Fruit fly (Drosophila melanogaster) whole organism, prepupa: ENCODE measurements around the gene SdicB.

Experiments used
- Blimp-1 ChIP-seq: fragments of 200-800 bp; sonication (Bioruptor generic); optimal IDR thresholded peaks from 3 replicates; lab custom pipeline; 2017; ENCODE audit warnings: missing biosample characterization, missing genetic modification characterization, mild to moderate bottlenecking, moderate library complexity, missing genetic modification reagents
- CG10631 ChIP-seq: fragments of 200-800 bp; sonication (Bioruptor generic); optimal IDR thresholded peaks from 2 replicates; lab custom pipeline; 2016; ENCODE audit warnings: missing biosample characterization, missing genetic modification characterization
- CG10669 ChIP-seq: fragments of 200-800 bp; sonication (Bioruptor generic); optimal IDR thresholded peaks from 3 replicates; lab custom pipeline; 2018; ENCODE audit warnings: missing biosample characterization, mild to moderate bottlenecking, missing genetic modification characterization, moderate library complexity
- CG15336 ChIP-seq: fragments of 200-800 bp; sonication (Bioruptor generic); IDR thresholded peaks from 2 replicates; pipeline ENCODE4 v1.3.6; 2022; ENCODE audit warnings: missing biosample characterization, missing genetic modification characterization
- CG1621 ChIP-seq: fragments of 200-800 bp; sonication (Bioruptor generic); optimal IDR thresholded peaks from 3 replicates; lab custom pipeline; 2018; ENCODE audit warnings: missing biosample characterization, mild to moderate bottlenecking, missing genetic modification characterization
- CG3032 ChIP-seq: fragments of 200-800 bp; optimal IDR thresholded peaks from 2 replicates; lab custom pipeline; 2019; ENCODE audit warnings: missing biosample characterization, mild to moderate bottlenecking, missing genetic modification characterization, moderate library complexity
- CG31627 ChIP-seq: fragments of 200-800 bp; sonication (Bioruptor generic); optimal IDR thresholded peaks from 3 replicates; lab custom pipeline; 2016; ENCODE audit warnings: missing biosample characterization, missing genetic modification characterization
- CG32006 ChIP-seq: fragments of 200-800 bp; sonication (Bioruptor generic); optimal IDR thresholded peaks from 3 replicates; lab custom pipeline; 2017; ENCODE audit warnings: missing biosample characterization, mild to moderate bottlenecking, missing genetic modification characterization
- CG4318 ChIP-seq: fragments of 200-800 bp; sonication (Bioruptor generic); optimal IDR thresholded peaks from 3 replicates; lab custom pipeline; 2017; ENCODE audit warnings: missing biosample characterization, mild to moderate bottlenecking, missing genetic modification characterization
- CG6276 ChIP-seq: fragments of 200-800 bp; sonication (Bioruptor generic); optimal IDR thresholded peaks from 2 replicates; lab custom pipeline; 2017; ENCODE audit warnings: missing biosample characterization, mild to moderate bottlenecking, missing genetic modification characterization
- CG6792 ChIP-seq: fragments of 200-800 bp; sonication (Bioruptor generic); optimal IDR thresholded peaks from 3 replicates; lab custom pipeline; 2016; ENCODE audit warnings: missing biosample characterization, missing genetic modification characterization
- CG6854 ChIP-seq: fragments of 200-800 bp; sonication (Bioruptor generic); optimal IDR thresholded peaks from 2 replicates; lab custom pipeline; 2017; ENCODE audit warnings: missing biosample characterization, mild to moderate bottlenecking, missing genetic modification characterization
- CG8119 ChIP-seq: fragments of 200-800 bp; sonication (Bioruptor generic); IDR thresholded peaks from 3 replicates; pipeline ENCODE4 v1.3.6; 2022; ENCODE audit warnings: missing biosample characterization, missing genetic modification characterization
- CG9139 ChIP-seq: fragments of 200-800 bp; sonication (Bioruptor generic); optimal IDR thresholded peaks from 3 replicates; lab custom pipeline; 2017; ENCODE audit warnings: missing biosample characterization, mild to moderate bottlenecking, missing genetic modification characterization
- Eip78C ChIP-seq: fragments of 200-800 bp; sonication (Bioruptor generic); peaks from one replicate; lab custom pipeline; 2016; ENCODE audit warnings: missing biosample characterization, missing genetic modification characterization
- Eip93F ChIP-seq: fragments of 200-800 bp; sonication (Bioruptor generic); optimal IDR thresholded peaks from 2 replicates; lab custom pipeline; 2016; ENCODE audit warnings: missing biosample characterization, mild to moderate bottlenecking, missing genetic modification characterization
- Ets96B ChIP-seq: fragments of 200-800 bp; optimal IDR thresholded peaks from 2 replicates; lab custom pipeline; 2019; ENCODE audit warnings: missing biosample characterization, mild to moderate bottlenecking, missing genetic modification characterization, moderate library complexity
- Gug ChIP-seq: fragments of 200-800 bp; sonication (Bioruptor generic); IDR thresholded peaks from 2 replicates; pipeline ENCODE4 v1.3.6; 2022; ENCODE audit warnings: missing biosample characterization, missing genetic modification characterization
- Hr38 ChIP-seq: sonication (Bioruptor generic); optimal IDR thresholded peaks from 2 replicates; lab custom pipeline; 2016; ENCODE audit warnings: missing biosample characterization, missing genetic modification characterization
- Hr39 ChIP-seq: fragments of 200-800 bp; sonication (Bioruptor generic); optimal IDR thresholded peaks from 2 replicates; lab custom pipeline; 2016; ENCODE audit warnings: missing biosample characterization, missing genetic modification characterization
- Hr4 ChIP-seq: fragments of 200-800 bp; sonication (Bioruptor generic); optimal IDR thresholded peaks from 3 replicates; lab custom pipeline; 2016; ENCODE audit warnings: missing biosample characterization, missing genetic modification characterization
- Lpt ChIP-seq: fragments of 200-800 bp; sonication (Bioruptor generic); optimal IDR thresholded peaks from 3 replicates; lab custom pipeline; 2016; ENCODE audit warnings: missing biosample characterization, missing genetic modification characterization
- Met ChIP-seq: fragments of 200-800 bp; sonication (Bioruptor generic); optimal IDR thresholded peaks from 3 replicates; lab custom pipeline; 2016; ENCODE audit warnings: missing biosample characterization, missing genetic modification characterization
- OdsH ChIP-seq: fragments of 200-800 bp; sonication (Bioruptor generic); optimal IDR thresholded peaks from 3 replicates; lab custom pipeline; 2016; ENCODE audit warnings: missing biosample characterization, missing genetic modification characterization
- Sox14 ChIP-seq: fragments of 200-800 bp; sonication (Bioruptor generic); optimal IDR thresholded peaks from 3 replicates; lab custom pipeline; 2016; ENCODE audit warnings: missing biosample characterization, missing genetic modification characterization
- achi ChIP-seq: fragments of 200-800 bp; sonication (Bioruptor generic); optimal IDR thresholded peaks from 3 replicates; lab custom pipeline; 2016; ENCODE audit warnings: missing biosample characterization, missing genetic modification characterization
- cyc ChIP-seq: fragments of 200-800 bp; sonication (Bioruptor generic); optimal IDR thresholded peaks from 3 replicates; lab custom pipeline; 2016; ENCODE audit warnings: missing biosample characterization, missing genetic modification characterization
- dac ChIP-seq: fragments of 200-800 bp; sonication (Bioruptor generic); optimal IDR thresholded peaks from 2 replicates; lab custom pipeline; 2017; ENCODE audit warnings: missing biosample characterization, mild to moderate bottlenecking, missing genetic modification characterization
- dsx ChIP-seq: fragments of 200-800 bp; optimal IDR thresholded peaks from 3 replicates; lab custom pipeline; 2019; ENCODE audit warnings: missing biosample characterization, mild to moderate bottlenecking, missing genetic modification characterization, moderate library complexity; ENCODE audit not compliant: poor library complexity, severe bottlenecking
- esn ChIP-seq: fragments of 200-800 bp; sonication (Bioruptor generic); optimal IDR thresholded peaks from 2 replicates; lab custom pipeline; 2016; ENCODE audit warnings: missing biosample characterization, mild to moderate bottlenecking, missing genetic modification characterization, moderate library complexity
- fd59A ChIP-seq: fragments of 200-800 bp; sonication (Bioruptor generic); optimal IDR thresholded peaks from 2 replicates; lab custom pipeline; 2017; ENCODE audit warnings: missing biosample characterization, mild to moderate bottlenecking, missing genetic modification characterization, missing genetic modification reagents
- fkh ChIP-seq: fragments of 200-800 bp; sonication (Bioruptor generic); optimal IDR thresholded peaks from 3 replicates; lab custom pipeline; 2017; ENCODE audit warnings: missing biosample characterization, mild to moderate bottlenecking, missing genetic modification characterization, moderate library complexity
- lz ChIP-seq: fragments of 200-800 bp; sonication (Bioruptor generic); optimal IDR thresholded peaks from 3 replicates; lab custom pipeline; 2016; ENCODE audit warnings: missing biosample characterization, missing genetic modification characterization
- net ChIP-seq: fragments of 200-800 bp; sonication (Bioruptor generic); optimal IDR thresholded peaks from 3 replicates; lab custom pipeline; 2016; ENCODE audit warnings: missing biosample characterization, missing genetic modification characterization
- salr ChIP-seq, 2 experiments: fragments of 200-800 bp; sonication (Bioruptor generic); optimal IDR thresholded peaks; 3 replicates each; lab custom pipeline; 2016 to 2018; ENCODE audit warnings: missing biosample characterization in 2 of 2, missing genetic modification characterization in 2 of 2, mild to moderate bottlenecking in 1 of 2
- spab ChIP-seq: fragments of 200-800 bp; sonication (Bioruptor generic); optimal IDR thresholded peaks from 2 replicates; lab custom pipeline; 2017; ENCODE audit warnings: missing biosample characterization, mild to moderate bottlenecking, missing genetic modification characterization, missing genetic modification reagents
- ss ChIP-seq, 2 experiments: fragments of 200-800 bp; sonication (Bioruptor generic); optimal IDR thresholded peaks; 2 replicates in 1 of 2; 3 replicates in 1 of 2; lab custom pipeline; 2017 to 2018; ENCODE audit warnings: mild to moderate bottlenecking in 2 of 2, missing biosample characterization in 2 of 2, missing genetic modification characterization in 2 of 2, moderate library complexity in 1 of 2
- svp ChIP-seq: fragments of 200-800 bp; sonication (Bioruptor generic); peaks from one replicate; lab custom pipeline; 2016; ENCODE audit warnings: missing biosample characterization, missing genetic modification characterization
- topi ChIP-seq: fragments of 200-800 bp; sonication (Bioruptor generic); optimal IDR thresholded peaks from 3 replicates; lab custom pipeline; 2016; ENCODE audit warnings: missing biosample characterization, missing genetic modification characterization

The SdicB gene

DNA sequence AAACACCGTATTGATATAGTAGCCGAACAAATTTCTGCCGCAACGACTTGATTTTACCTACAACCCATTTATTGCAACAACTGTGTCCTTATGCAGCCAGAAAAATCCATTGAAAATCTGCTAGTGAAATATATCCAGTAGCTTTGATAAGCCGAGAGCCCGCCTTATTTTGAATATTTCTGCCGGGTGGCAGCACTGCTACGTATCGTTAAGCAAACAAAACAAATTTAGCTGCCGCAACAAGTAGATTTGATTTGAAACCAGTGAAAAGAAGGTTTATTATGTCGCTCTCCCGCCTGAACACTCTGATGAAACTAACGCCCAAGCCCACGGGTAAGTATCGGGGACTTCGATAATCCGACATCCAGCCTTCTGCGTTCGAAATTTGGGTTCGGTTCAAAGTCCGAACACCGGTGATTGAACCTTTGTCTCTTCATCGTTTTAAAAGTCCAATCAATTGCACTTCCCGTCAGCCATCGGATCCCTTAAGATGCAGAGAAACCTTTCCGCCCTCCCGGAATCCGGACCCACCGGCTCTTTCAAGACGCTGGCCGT lies 42.8 kb downstream of the SdicB start, which contains the start of gene CG9577 (continued):
- TF ChIP-seq cyc (GFP tag; lab: Kevin White, UChicago) = no peak
- no peak for TF ChIP-seq Lpt (GFP tag; lab: Kevin White, UChicago)
- TF ChIP-seq CG6276 (GFP tag; lab: Kevin White, UChicago) = peak; percentile 89
- peak; percentile 89 for TF ChIP-seq CG6854 (GFP tag; lab: Kevin White, UChicago)
- peak in 1 of 2 experiments; percentile 36 for TF ChIP-seq salr (GFP tag; optimal IDR thresholded peaks at IDR 0.05; lab: Kevin White, UChicago)
- peak; percentile 68 for TF ChIP-seq spab
- no peak for TF ChIP-seq CG6792 (GFP tag; lab: Kevin White, UChicago)
- TF ChIP-seq Eip93F = no peak
- TF ChIP-seq CG15336 (GFP tag; lab: Robert Waterston, UW) = peak; percentile 49; the same call in 1 of the 2 replicates
- TF ChIP-seq CG3032 (tag; lab: Kevin White, UChicago) = peak; percentile 12
- no peak for TF ChIP-seq fd59A (GFP tag; lab: Kevin White, UChicago)
- TF ChIP-seq CG4318 (GFP tag; lab: Kevin White, UChicago) = no peak
- TF ChIP-seq Blimp-1 (GFP tag; lab: Kevin White, UChicago) = peak; percentile 11
- no peak for TF ChIP-seq CG31627
- TF ChIP-seq ss (GFP tag; optimal IDR thresholded peaks at IDR 0.05; lab: Kevin White, UChicago) = peak; percentile 93 to 94
- peak; percentile 25 for TF ChIP-seq Eip78C
- TF ChIP-seq fkh (GFP tag; lab: Kevin White, UChicago) = peak; percentile 93
- TF ChIP-seq Ets96B (tag; lab: Kevin White, UChicago) = peak; percentile 28
- no peak for TF ChIP-seq dac (GFP tag; lab: Kevin White, UChicago)
- TF ChIP-seq CG8119 (GFP tag; lab: Robert Waterston, UW) = peak; percentile 57; the same call in 2 of the 3 replicates
- no peak for TF ChIP-seq Met (GFP tag; lab: Kevin White, UChicago)
- no peak for TF ChIP-seq Hr38 (GFP tag; lab: Kevin White, UChicago)
- TF ChIP-seq achi = no peak
- TF ChIP-seq lz = no peak
- peak; percentile 25 for TF ChIP-seq Sox14 (GFP tag; lab: Kevin White, UChicago)
- no peak for TF ChIP-seq CG10631 (GFP tag; lab: Kevin White, UChicago)
- TF ChIP-seq CG1621 (tag; lab: Kevin White, UChicago) = peak; percentile 71
- peak; percentile 12 for TF ChIP-seq dsx (GFP tag; lab: Kevin White, UChicago)
- TF ChIP-seq, all 60 proteins: peak for 27

DNA sequence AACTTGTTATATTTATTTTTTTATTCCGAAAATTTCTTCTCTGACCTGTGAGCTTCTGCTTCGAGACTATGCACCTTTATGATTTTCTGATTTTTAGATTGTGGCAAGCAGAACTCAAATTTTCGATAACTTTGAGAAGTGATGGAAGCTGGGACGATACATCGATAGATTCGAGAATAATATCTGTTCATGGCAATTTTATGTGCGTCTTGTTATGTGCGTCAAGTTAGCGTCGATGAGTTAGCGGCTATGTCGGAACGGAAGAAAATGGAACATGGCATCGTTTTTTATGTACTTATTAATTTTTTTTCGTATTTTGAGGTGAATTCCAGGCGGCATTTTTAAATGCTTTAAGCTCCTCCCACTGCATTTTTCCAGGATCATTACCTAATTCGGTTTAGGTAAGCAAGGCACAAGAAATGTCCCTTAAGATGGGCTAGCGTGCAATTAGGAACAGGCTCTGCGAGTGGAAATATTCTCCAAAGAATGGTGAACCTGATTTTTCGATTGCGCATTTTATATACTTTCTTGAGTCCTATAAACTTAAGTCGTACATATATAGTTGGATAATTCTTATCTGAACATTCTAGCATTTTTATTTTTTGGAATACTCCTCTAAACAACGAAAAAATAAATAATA lies 43.5 kb downstream of the SdicB start, which contains the start of gene Phf7:
TSS of gene Phf7 (minus strand) at position 58 of the 640 bp plus-strand sequence.
- peak; percentile 3 for TF ChIP-seq Eip78C
- TF ChIP-seq CG9139 (GFP tag; lab: Kevin White, UChicago) = no peak

DNA sequence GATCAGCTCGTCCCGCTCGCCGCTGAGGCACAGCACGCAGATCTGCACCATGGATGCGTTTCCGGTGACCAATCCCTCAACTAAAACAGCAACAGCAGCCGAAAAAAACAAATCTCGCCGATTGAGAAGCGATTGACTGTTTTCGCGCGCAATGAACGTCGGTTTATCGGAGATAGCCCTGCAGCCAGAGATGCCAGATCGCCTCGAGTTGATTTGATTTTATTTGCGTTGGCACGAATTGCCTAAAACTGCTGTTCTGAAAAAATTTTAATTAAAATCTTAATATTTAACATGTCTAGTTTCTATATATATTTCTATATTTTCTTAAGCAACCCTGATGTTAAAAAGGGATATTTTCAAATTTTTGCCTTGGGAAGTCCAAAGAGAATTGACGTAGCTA lies 46.8 kb downstream of the SdicB start:
- TF ChIP-seq esn (GFP tag; lab: Kevin White, UChicago) (peak; percentile 3), CG10669 (GFP tag; lab: Kevin White, UChicago) (no peak), Hr39 (GFP tag; lab: Kevin White, UChicago) (no peak), Gug (no peak)

DNA sequence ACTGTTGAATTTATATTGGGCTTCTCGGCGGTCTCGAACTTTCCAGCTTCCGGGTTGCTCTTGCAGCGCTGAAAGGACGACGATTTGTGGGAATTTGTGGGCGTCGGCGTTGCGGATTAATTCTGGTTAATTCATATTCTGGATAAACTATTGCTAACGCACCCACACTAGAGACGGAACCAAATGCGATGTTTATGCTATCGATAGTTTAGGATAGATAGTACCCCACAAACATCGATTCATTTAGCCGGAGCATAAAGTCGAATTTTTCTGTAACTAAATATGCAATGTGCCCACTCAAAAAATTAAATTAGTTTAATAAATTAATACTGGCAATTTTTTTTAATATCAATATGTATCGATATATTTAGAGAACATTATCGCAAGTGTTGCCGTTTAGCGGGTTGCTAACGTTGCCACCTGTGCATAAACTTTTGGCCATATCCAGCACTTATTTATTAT lies 49.7 kb downstream of the SdicB start, which contains the start of gene Rab35:
TSS of gene Rab35 (minus strand) at position 194 of the 462 bp plus-strand sequence.
- TF ChIP-seq CG10631 (GFP tag; lab: Kevin White, UChicago) (peak; percentile 25), esn (GFP tag; lab: Kevin White, UChicago) (peak; percentile 22), CG15336 (GFP tag; lab: Robert Waterston, UW) (no peak), CG6276 (GFP tag; lab: Kevin White, UChicago) (no peak), Hr39 (GFP tag; lab: Kevin White, UChicago) (peak; percentile 16), Eip78C (peak; percentile 34), CG10669 (GFP tag; lab: Kevin White, UChicago) (no peak), fd59A (GFP tag; lab: Kevin White, UChicago) (no peak), lz (no peak), Hr4 (GFP tag; lab: Kevin White, UChicago) (no peak), net (GFP tag; lab: Kevin White, UChicago) (no peak), svp (GFP tag; lab: Kevin White, UChicago) (peak; percentile 24), CG32006 (no peak), OdsH (GFP tag; lab: Kevin White, UChicago) (peak; percentile 6), topi (GFP tag; lab: Kevin White, UChicago) (peak; percentile 11), cyc (GFP tag; lab: Kevin White, UChicago) (peak; percentile 4)
